Worm (Caenorhabditis elegans): ENCODE data around the gene C14B1.8.

- TF ChIP-seq R02D3.7 (tag; optimal IDR thresholded peaks at IDR 0.05) (no peak), mdl-1 (tag; optimal IDR thresholded peaks at IDR 0.05) (no peak), daf-12 (tag; optimal IDR thresholded peaks at IDR 0.05) (no peak), snpc-4 (tag; optimal IDR thresholded peaks at IDR 0.05) (no peak), egl-27 (tag; optimal IDR thresholded peaks at IDR 0.05) (no peak)
These were observed 18.9 kb upstream of the C14B1.8 start for ce11 chrIII:3738331-3738730.

All from whole organism, L3 larva.